Fruit fly (Drosophila melanogaster) whole organism: ENCODE measurements around the gene CG2186.

Source experiments
- CG8478 ChIP-seq: fragments of >200 bp; optimal IDR thresholded peaks from 2 replicates; lab custom pipeline; 2018; ENCODE audit warnings: inconsistent platforms
- Dll ChIP-seq: fragments of >200 bp; optimal IDR thresholded peaks from 2 replicates; lab custom pipeline; 2017
- pan ChIP-seq: fragments of >200 bp; optimal IDR thresholded peaks from 2 replicates; lab custom pipeline; 2017
- psq ChIP-seq: fragments of >200 bp; optimal IDR thresholded peaks from 2 replicates; lab custom pipeline; 2017

DNA sequence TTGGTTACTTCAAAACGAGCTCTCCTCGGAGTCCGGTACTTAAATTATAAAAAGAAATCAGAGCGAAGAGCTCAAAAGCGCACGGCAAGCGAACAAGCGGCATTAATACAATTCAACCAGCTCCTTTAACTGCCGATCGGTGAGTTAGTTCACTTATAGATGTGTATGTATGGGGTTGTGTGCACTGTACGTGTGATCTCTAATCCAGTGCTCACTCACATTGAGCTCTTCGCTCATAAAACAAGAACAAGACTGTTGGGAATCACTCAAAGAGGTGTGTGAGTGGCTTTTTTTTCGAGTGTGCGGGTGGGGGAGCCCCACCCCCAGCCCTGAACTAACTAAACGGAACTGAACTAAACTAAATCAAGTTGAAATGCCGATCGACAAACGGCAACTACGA lies 33.7 kb downstream of the CG2186 start, which contains the start of gene Ork1:
- TF ChIP-seq psq (lab: Kevin White, UChicago) (no peak), Dll (no peak), CG8478 (lab: Kevin White, UChicago) (no peak), pan (lab: Kevin White, UChicago) (no peak)
